Worm (Caenorhabditis elegans): ENCODE measurements around the gene F57A8.1.

ce11 chrV:10044735-10045134 is 7.6 kb downstream of the F57A8.1 start:
- no peak for TF ChIP-seq med-1 (GFP tag; optimal IDR thresholded peaks at IDR 0.05; ENCODE audit: insufficient read depth)
- no peak for TF ChIP-seq flt-1 (GFP tag; IDR thresholded peaks at IDR 0.05)
- no peak for TF ChIP-seq klf-2 (GFP tag; conservative IDR thresholded peaks at IDR 0.05)
- TF ChIP-seq ztf-29 (GFP tag; IDR thresholded peaks at IDR 0.05) = no peak
- TF ChIP-seq T22C8.4 (GFP tag; IDR thresholded peaks at IDR 0.05) = no peak
- no peak for TF ChIP-seq tab-1 (GFP tag; IDR thresholded peaks at IDR 0.05)
- TF ChIP-seq ztf-23 (GFP tag; IDR thresholded peaks at IDR 0.05) = no peak
- no peak for TF ChIP-seq ref-1 (GFP tag; conservative IDR thresholded peaks at IDR 0.05)
- no peak for TF ChIP-seq cog-1 (tag; optimal IDR thresholded peaks at IDR 0.05)

Measured in whole organism, midembryonic.